Worm (Caenorhabditis elegans): ENCODE results near the gene sptl-3.

The sptl-3 gene

DNA sequence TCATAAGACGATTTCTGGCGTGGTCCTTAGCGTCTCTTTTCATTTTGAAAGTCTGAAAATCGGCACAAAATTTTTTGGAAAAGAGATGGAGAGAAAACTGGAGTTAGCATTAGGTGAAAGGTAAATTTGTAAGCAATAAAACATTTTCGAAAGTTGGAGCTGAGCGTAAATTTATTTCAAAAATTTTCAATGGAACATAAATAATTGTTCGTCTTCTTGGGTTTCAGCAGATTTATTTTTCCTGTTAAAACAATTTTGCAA is 15.7 kb downstream of the sptl-3 start, which contains the start of gene C06B3.6:
C06B3.6 (minus strand) TSS at position 52 of the 261 bp plus-strand sequence.
- TF ChIP-seq tra-4 (tag; optimal IDR thresholded peaks at IDR 0.05) (no peak), pes-1 (GFP tag; IDR thresholded peaks at IDR 0.05) (no peak), ama-1 (optimal IDR thresholded peaks at IDR 0.05) (no peak), scrt-1 (GFP tag; IDR thresholded peaks at IDR 0.05) (no peak), aly-1 (tag; optimal IDR thresholded peaks at IDR 0.05) (no peak), hmg-4 (GFP tag; optimal IDR thresholded peaks at IDR 0.05) (no peak), ets-7 (tag; optimal IDR thresholded peaks at IDR 0.05) (no peak), flt-1 (GFP tag; IDR thresholded peaks at IDR 0.05) (no peak)

DNA sequence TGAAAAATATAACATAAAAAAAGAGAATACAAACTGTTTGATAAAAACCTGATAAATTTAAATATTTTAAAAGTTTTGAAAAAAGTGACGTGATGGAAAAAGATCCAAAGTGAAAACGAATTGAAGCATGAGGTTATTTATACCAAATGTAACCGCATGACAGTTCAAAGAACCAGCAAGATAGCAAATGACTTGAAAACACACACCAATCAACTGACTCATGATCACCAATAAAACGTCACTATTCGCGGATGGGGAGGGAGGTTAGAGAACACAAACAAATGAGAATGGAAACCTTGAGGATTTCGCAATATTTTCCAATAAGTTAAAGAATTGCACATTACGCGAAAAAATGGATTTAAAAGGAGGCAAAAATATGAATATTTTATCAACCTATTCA is 16.3 kb downstream of the sptl-3 start, which contains the start of gene C06B3.7:
C06B3.7 (plus strand) TSS at position 287 of the 400 bp plus-strand sequence.
- TF ChIP-seq aly-1 (tag; optimal IDR thresholded peaks at IDR 0.05) = no peak
- TF ChIP-seq scrt-1 (GFP tag; IDR thresholded peaks at IDR 0.05) = no peak
- no peak for TF ChIP-seq flt-1 (GFP tag; IDR thresholded peaks at IDR 0.05)
- TF ChIP-seq F13C5.2 (tag; optimal IDR thresholded peaks at IDR 0.05) = no peak
- TF ChIP-seq tbx-37 (GFP tag; conservative IDR thresholded peaks at IDR 0.05) = no peak
- TF ChIP-seq tbx-11 (GFP tag; IDR thresholded peaks at IDR 0.05) = no peak
- TF ChIP-seq pes-1 (GFP tag; IDR thresholded peaks at IDR 0.05) = no peak
- no peak for TF ChIP-seq tra-4 (tag; optimal IDR thresholded peaks at IDR 0.05)
- no peak for TF ChIP-seq ama-1 (optimal IDR thresholded peaks at IDR 0.05)
- TF ChIP-seq ceh-36 (tag; optimal IDR thresholded peaks at IDR 0.05) = no peak
- TF ChIP-seq ceh-13 (GFP tag; optimal IDR thresholded peaks at IDR 0.05) = no peak
- TF ChIP-seq hnd-1 (tag; optimal IDR thresholded peaks at IDR 0.05) = no peak
- no peak for TF ChIP-seq B0310.2 (tag; optimal IDR thresholded peaks at IDR 0.05)
- TF ChIP-seq sea-1 (GFP tag; conservative IDR thresholded peaks at IDR 0.05) = no peak
- TF ChIP-seq hmg-4 (GFP tag; optimal IDR thresholded peaks at IDR 0.05) = no peak
- TF ChIP-seq ets-7 (tag; optimal IDR thresholded peaks at IDR 0.05) = no peak

DNA sequence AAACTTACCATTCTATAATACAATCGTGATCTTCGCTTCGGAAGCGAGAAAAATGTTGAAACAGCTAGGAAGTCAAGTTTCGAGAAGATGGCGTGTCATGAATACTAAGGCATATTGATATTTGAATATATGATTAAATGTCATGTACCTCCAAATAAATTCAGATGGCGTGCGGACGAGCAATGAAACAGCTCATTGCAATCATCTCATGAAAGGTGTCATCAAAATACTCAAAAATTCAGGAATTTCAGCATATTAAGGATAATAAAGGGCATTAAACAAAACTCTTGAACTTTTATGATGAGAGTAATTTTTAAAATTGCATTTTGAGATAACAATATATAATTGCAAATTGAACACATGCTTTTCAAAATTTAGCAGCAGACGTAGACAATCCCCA is 22.3 kb downstream of the sptl-3 start, which contains the start of gene gcy-32:
gcy-32 (minus strand) TSS at position 101 of the 400 bp plus-strand sequence.
- TF ChIP-seq tbx-37 (GFP tag; conservative IDR thresholded peaks at IDR 0.05) = no peak
- TF ChIP-seq hnd-1 (tag; optimal IDR thresholded peaks at IDR 0.05) = no peak
- TF ChIP-seq tbx-11 (GFP tag; IDR thresholded peaks at IDR 0.05) = no peak
- TF ChIP-seq flt-1 (GFP tag; IDR thresholded peaks at IDR 0.05) = no peak
- TF ChIP-seq ets-7 (tag; optimal IDR thresholded peaks at IDR 0.05) = no peak
- no peak for TF ChIP-seq B0310.2 (tag; optimal IDR thresholded peaks at IDR 0.05)
- no peak for TF ChIP-seq tra-4 (tag; optimal IDR thresholded peaks at IDR 0.05)
- no peak for TF ChIP-seq ceh-36 (tag; optimal IDR thresholded peaks at IDR 0.05)
- TF ChIP-seq hmg-4 (GFP tag; optimal IDR thresholded peaks at IDR 0.05) = no peak
- no peak for TF ChIP-seq pes-1 (GFP tag; IDR thresholded peaks at IDR 0.05)
- TF ChIP-seq sea-1 (GFP tag; conservative IDR thresholded peaks at IDR 0.05) = no peak
- TF ChIP-seq ceh-13 (GFP tag; optimal IDR thresholded peaks at IDR 0.05) = no peak
- no peak for TF ChIP-seq ama-1 (optimal IDR thresholded peaks at IDR 0.05)
- TF ChIP-seq aly-1 (tag; optimal IDR thresholded peaks at IDR 0.05) = no peak
- no peak for TF ChIP-seq F13C5.2 (tag; optimal IDR thresholded peaks at IDR 0.05)

DNA sequence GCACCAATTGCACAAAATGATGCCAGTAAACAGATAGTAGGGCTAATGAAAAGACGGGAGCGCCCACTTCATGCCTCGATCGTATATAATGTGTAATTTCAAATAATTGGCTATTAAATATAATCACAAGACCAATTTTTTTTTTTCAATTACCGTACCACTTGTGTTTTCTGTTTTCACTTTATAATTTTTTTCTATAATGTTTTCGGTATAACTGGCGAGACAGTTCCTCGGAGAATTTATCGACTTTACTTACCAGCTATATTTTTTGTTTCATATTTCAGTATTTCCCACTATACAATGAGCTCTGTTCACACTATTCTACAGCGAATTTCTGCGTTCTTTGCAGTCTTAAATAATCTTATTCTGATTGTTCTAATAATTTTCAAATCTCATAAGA is 23.1 kb downstream of the sptl-3 start, which contains the start of gene str-252:
str-252 (plus strand) TSS at position 301 of the 400 bp plus-strand sequence.
- TF ChIP-seq B0310.2 (tag; optimal IDR thresholded peaks at IDR 0.05) (no peak), tra-4 (tag; optimal IDR thresholded peaks at IDR 0.05) (no peak), hnd-1 (tag; optimal IDR thresholded peaks at IDR 0.05) (no peak), tbx-37 (GFP tag; conservative IDR thresholded peaks at IDR 0.05) (no peak), hmbx-1 (tag; optimal IDR thresholded peaks at IDR 0.05) (no peak)

DNA sequence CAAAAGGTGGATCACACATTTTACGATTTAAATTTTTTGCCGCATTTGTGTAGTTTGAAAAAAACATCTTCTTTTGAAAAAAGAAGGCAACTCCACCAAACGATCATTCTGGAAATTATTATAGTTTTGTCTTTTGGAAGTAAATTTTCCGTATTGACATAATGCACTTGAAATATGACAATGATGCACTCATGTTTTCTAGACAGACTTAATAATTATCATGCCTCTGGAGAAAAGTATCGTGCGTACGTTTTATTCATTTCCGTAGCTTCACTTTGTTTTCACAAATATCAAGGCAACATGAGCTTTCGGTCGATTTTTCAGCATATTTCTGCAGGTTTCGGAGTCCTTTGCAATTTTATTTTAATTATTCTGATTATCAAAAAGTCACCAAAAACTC is 25.2 kb downstream of the sptl-3 start, which contains the start of gene str-250:
str-250 (plus strand) TSS at position 301 of the 400 bp plus-strand sequence.
- TF ChIP-seq ets-7 (tag; optimal IDR thresholded peaks at IDR 0.05) = no peak
- TF ChIP-seq hmg-4 (GFP tag; optimal IDR thresholded peaks at IDR 0.05) = no peak
- TF ChIP-seq aly-1 (tag; optimal IDR thresholded peaks at IDR 0.05) = no peak
- TF ChIP-seq ama-1 (optimal IDR thresholded peaks at IDR 0.05) = no peak
- TF ChIP-seq sea-1 (GFP tag; conservative IDR thresholded peaks at IDR 0.05) = no peak
- no peak for TF ChIP-seq tbx-11 (GFP tag; IDR thresholded peaks at IDR 0.05)
- no peak for TF ChIP-seq ceh-13 (GFP tag; optimal IDR thresholded peaks at IDR 0.05)
- no peak for TF ChIP-seq pes-1 (GFP tag; IDR thresholded peaks at IDR 0.05)
- TF ChIP-seq hnd-1 (tag; optimal IDR thresholded peaks at IDR 0.05) = no peak
- TF ChIP-seq tbx-37 (GFP tag; conservative IDR thresholded peaks at IDR 0.05) = no peak
- TF ChIP-seq hmbx-1 (tag; optimal IDR thresholded peaks at IDR 0.05) = no peak
- no peak for TF ChIP-seq flt-1 (GFP tag; IDR thresholded peaks at IDR 0.05)
- no peak for TF ChIP-seq ceh-36 (tag; optimal IDR thresholded peaks at IDR 0.05)
- no peak for TF ChIP-seq F13C5.2 (tag; optimal IDR thresholded peaks at IDR 0.05)

DNA sequence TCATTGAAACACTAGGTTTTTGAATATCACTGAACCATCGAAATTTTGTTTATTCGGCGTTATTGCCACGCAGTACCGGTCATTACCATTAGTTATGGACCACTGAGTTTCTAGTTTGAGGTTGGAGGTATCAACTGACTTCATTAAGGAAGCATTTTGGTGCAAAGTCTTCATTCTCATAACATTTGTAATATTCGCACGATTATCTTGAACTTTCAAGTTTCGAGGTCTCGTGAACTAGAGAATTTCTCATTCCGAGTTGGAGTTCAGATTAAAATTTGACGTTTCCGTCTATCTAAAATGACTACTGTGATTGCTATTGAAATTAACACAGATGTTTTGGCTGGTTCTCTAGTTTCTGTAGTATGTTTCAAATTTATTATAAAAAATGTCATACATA is 27.6 kb downstream of the sptl-3 start, which contains the start of gene srx-42:
srx-42 (plus strand) TSS at position 301 of the 400 bp plus-strand sequence.
- no peak for TF ChIP-seq flt-1 (GFP tag; IDR thresholded peaks at IDR 0.05)
- no peak for TF ChIP-seq B0310.2 (tag; optimal IDR thresholded peaks at IDR 0.05)
- TF ChIP-seq hmg-4 (GFP tag; optimal IDR thresholded peaks at IDR 0.05) = no peak
- no peak for TF ChIP-seq aly-1 (tag; optimal IDR thresholded peaks at IDR 0.05)
- no peak for TF ChIP-seq ceh-13 (GFP tag; optimal IDR thresholded peaks at IDR 0.05)
- no peak for TF ChIP-seq tra-4 (tag; optimal IDR thresholded peaks at IDR 0.05)
- TF ChIP-seq ets-7 (tag; optimal IDR thresholded peaks at IDR 0.05) = no peak
- no peak for TF ChIP-seq hmbx-1 (tag; optimal IDR thresholded peaks at IDR 0.05)
- TF ChIP-seq pes-1 (GFP tag; IDR thresholded peaks at IDR 0.05) = no peak
- TF ChIP-seq hnd-1 (tag; optimal IDR thresholded peaks at IDR 0.05) = no peak
- no peak for TF ChIP-seq F13C5.2 (tag; optimal IDR thresholded peaks at IDR 0.05)
- TF ChIP-seq sea-1 (GFP tag; conservative IDR thresholded peaks at IDR 0.05) = no peak
- TF ChIP-seq scrt-1 (GFP tag; IDR thresholded peaks at IDR 0.05) = no peak
- TF ChIP-seq tbx-11 (GFP tag; IDR thresholded peaks at IDR 0.05) = no peak
- no peak for TF ChIP-seq tbx-37 (GFP tag; conservative IDR thresholded peaks at IDR 0.05)

DNA sequence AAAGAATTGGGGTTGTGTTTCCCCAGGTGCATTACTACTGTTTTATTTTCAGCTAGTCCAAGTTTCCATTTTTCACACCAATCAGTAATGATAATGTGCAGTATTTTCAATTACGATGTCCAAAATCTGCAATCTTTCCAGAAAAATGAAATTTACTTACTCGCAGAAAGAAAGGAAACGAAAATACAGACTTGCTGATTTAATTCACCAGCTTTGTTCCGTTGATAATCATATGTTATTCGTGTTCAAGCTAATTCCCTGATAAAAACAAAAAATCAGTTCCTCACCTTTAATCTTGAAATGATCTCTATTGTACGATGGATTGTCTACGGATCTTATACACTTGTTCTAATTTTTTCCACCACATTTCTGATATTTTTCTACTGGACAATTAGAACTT is 30.7 kb downstream of the sptl-3 start, which contains the start of gene srxa-11:
srxa-11 (plus strand) TSS at position 301 of the 400 bp plus-strand sequence.
- TF ChIP-seq hnd-1 (tag; optimal IDR thresholded peaks at IDR 0.05) = no peak

DNA sequence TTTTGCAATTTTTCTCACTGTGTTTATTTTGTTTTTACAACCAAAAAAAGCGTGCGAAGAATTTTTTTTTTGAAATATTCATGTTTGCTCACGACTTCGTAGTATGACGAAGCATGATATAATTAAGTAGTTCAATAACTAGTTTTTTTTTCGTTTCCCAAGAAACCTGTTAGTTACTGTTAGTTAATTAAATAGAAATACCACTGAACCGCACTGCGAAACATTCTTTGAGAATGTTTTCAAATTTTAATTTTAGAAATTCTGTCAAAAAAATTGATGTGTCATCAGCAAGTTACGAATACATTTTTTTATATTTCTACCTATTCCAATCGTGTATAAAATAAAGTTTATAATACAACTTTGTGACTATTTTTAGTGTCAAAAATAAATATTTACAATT is 33.3 kb downstream of the sptl-3 start, which contains the start of gene srxa-12:
srxa-12 (plus strand) TSS at position 301 of the 400 bp plus-strand sequence.
- TF ChIP-seq tra-4 (tag; optimal IDR thresholded peaks at IDR 0.05) (no peak), flt-1 (GFP tag; IDR thresholded peaks at IDR 0.05) (no peak), ama-1 (optimal IDR thresholded peaks at IDR 0.05) (no peak), B0310.2 (tag; optimal IDR thresholded peaks at IDR 0.05) (no peak), hmbx-1 (tag; optimal IDR thresholded peaks at IDR 0.05) (no peak), scrt-1 (GFP tag; IDR thresholded peaks at IDR 0.05) (no peak), hmg-4 (GFP tag; optimal IDR thresholded peaks at IDR 0.05) (no peak), hnd-1 (tag; optimal IDR thresholded peaks at IDR 0.05) (no peak), sea-1 (GFP tag; conservative IDR thresholded peaks at IDR 0.05) (no peak), ets-7 (tag; optimal IDR thresholded peaks at IDR 0.05) (no peak), F13C5.2 (tag; optimal IDR thresholded peaks at IDR 0.05) (no peak), tbx-37 (GFP tag; conservative IDR thresholded peaks at IDR 0.05) (no peak), ceh-36 (tag; optimal IDR thresholded peaks at IDR 0.05) (no peak), pes-1 (GFP tag; IDR thresholded peaks at IDR 0.05) (no peak), aly-1 (tag; optimal IDR thresholded peaks at IDR 0.05) (no peak)

All from whole organism, early embryonic.